Worm (Caenorhabditis elegans): Measurements from ENCODE around the gene myo-6.

The myo-6 gene

DNA sequence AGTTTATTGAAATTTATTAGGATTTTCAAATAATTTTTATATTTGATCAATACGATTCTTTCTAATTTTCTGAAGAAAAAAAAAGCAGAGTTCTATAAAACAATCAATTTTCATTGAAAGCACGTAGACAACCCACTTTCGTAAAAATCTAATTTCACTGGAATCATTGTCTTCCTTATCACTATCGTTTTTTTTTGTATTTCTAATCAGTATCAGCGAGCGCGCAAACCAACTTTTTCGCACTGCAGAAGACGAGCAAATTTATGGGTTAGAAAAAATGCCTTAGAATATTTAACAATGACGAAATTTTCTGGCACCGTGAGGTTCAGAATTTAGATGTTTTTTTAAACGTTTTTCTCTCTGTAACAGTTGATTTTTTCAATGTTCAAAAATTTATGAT lies 43.2 kb downstream of the myo-6 start:
- TF ChIP-seq sox-4 (tag; optimal IDR thresholded peaks at IDR 0.05) = no peak
- no peak for TF ChIP-seq pha-2 (tag; optimal IDR thresholded peaks at IDR 0.05)
- TF ChIP-seq elt-2 (tag; optimal IDR thresholded peaks at IDR 0.05) = no peak
- no peak for TF ChIP-seq fkh-6 (tag; optimal IDR thresholded peaks at IDR 0.05)
- no peak for TF ChIP-seq hlh-15 (tag; optimal IDR thresholded peaks at IDR 0.05)

DNA sequence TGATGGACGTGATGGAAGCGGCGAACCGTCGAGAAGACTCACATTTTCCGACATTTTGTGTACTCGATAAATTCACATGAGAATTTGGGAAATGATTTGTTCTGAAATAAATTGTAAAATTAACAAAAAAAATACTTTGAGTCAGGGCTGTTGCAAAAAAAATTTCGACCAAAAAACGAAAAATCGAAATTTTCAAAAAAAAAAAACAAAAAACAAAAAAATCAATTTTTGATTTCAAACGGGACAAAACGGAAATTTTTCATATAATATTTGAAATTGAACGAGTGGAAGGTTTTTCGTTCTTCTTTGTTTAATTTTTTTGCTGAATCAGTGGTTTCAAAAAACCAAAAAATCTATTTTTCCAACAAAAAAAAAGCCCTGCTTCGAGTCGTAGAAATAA lies 45.6 kb downstream of the myo-6 start, which contains the start of gene cua-1:
TSS of gene cua-1 (minus strand) at position 101 of the 400 bp plus-strand sequence.
- TF ChIP-seq hlh-30 (tag; optimal IDR thresholded peaks at IDR 0.05; ENCODE audit: insufficient read depth) (no peak), ceh-31 (tag; optimal IDR thresholded peaks at IDR 0.05) (no peak), T23F11.4 (GFP tag; optimal IDR thresholded peaks at IDR 0.05) (no peak), npax-4 (tag; optimal IDR thresholded peaks at IDR 0.05) (no peak), ceh-24 (tag; optimal IDR thresholded peaks at IDR 0.05) (no peak), C08G9.2 (tag; optimal IDR thresholded peaks at IDR 0.05) (no peak), sox-2 (GFP tag; IDR thresholded peaks at IDR 0.05) (no peak), ceh-34 (tag; optimal IDR thresholded peaks at IDR 0.05) (no peak), dve-1 (tag; optimal IDR thresholded peaks at IDR 0.05) (no peak), ceh-30 (tag; optimal IDR thresholded peaks at IDR 0.05) (no peak), K02D7.2 (tag; optimal IDR thresholded peaks at IDR 0.05) (no peak), nfya-1 (tag; optimal IDR thresholded peaks at IDR 0.05) (no peak)

DNA sequence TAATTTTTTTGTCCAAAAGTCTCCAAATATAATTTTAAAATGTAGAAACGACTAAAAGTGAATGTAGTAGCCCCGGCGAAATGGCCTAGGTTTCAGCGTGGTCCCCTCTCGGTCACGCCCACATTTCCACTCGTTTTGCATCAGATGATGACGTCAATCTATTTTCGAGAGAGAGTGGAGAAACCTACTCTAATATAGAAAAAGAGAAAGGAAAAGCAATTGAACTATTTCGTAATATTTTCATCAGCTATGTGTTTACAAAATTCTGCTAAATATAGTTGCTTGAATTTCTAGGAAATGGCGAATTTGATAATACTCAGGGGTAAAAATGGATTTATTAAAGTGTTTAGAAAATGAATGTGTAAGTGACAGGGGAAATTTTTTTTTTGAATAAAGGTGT lies 46.2 kb downstream of the myo-6 start:
- no peak for TF ChIP-seq ceh-19 (GFP tag; optimal IDR thresholded peaks at IDR 0.05)
- peak; percentile 15 for TF ChIP-seq unc-42 (tag; optimal IDR thresholded peaks at IDR 0.05)

DNA sequence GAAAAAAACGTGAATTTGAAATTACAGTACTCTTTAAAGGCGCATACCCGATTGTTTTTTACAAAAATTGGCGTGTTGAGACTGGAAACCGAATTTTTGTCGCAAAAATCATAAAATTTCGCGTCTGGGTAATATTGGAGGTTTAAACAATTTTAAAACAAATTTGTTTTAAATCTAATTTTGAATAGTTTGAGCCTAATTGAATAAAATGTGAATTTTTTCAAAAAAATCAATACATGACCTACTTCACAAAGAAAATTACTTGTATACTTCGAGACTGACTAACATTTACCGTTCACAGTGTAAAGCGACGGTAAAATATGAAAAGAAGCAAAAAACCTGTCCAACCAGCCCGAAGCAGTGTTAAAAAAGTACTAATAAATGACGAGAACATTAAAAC lies 47.7 kb downstream of the myo-6 start:
- no peak for TF ChIP-seq lin-11 (tag; optimal IDR thresholded peaks at IDR 0.05)
- no peak for TF ChIP-seq madf-2 (tag; optimal IDR thresholded peaks at IDR 0.05)
- no peak for TF ChIP-seq pag-3 (tag; optimal IDR thresholded peaks at IDR 0.05; ENCODE audit: borderline replicate concordance)
- TF ChIP-seq ceh-14 (tag; optimal IDR thresholded peaks at IDR 0.05) = no peak
- no peak for TF ChIP-seq ahr-1 (tag; optimal IDR thresholded peaks at IDR 0.05)
- no peak for TF ChIP-seq sdc-2 (tag; optimal IDR thresholded peaks at IDR 0.05)
- TF ChIP-seq che-1 (tag; optimal IDR thresholded peaks at IDR 0.05) = no peak
- TF ChIP-seq eyg-1 (tag; optimal IDR thresholded peaks at IDR 0.05) = no peak
- no peak for TF ChIP-seq hlh-6 (tag; optimal IDR thresholded peaks at IDR 0.05)
- no peak for TF ChIP-seq ceh-22 (tag; optimal IDR thresholded peaks at IDR 0.05)

DNA sequence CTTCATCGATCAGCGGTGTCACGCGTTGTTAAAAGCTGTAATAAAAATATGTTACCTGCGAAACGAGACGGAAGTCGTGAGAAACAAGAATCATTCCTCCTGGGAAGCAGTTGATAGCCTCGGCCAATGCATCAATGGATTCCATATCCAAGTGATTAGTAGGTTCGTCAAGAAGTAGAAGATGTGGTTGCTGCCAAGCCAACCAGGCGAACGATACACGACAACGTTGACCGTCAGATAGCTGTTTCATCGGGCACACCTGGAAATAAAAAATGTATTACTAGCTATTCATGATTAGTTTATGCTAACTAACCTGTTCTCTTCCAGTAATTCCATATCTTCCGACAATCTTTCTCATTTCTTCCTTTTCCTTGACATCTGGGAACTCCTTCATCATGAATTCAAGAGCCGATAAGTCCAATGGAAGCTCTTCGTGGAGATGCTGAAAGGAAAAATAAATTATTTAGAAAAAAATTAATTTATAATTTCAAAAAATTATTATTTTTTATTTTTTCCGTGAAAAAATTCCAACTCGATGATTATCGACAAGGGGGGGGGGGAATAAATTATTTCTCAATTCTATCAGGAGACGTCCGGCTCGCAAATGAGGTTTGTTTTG lies 49.5 kb downstream of the myo-6 start, which contains the start of gene tag-164:
TSS of gene tag-164 (plus strand) at position 569 of the 619 bp plus-strand sequence.
- no peak for TF ChIP-seq hlh-8 (tag; optimal IDR thresholded peaks at IDR 0.05)
- TF ChIP-seq mec-3 (tag; optimal IDR thresholded peaks at IDR 0.05; ENCODE audit: borderline replicate concordance) = no peak
- TF ChIP-seq sox-4 (tag; optimal IDR thresholded peaks at IDR 0.05) = no peak
- TF ChIP-seq Y22D7AL.16 (tag; optimal IDR thresholded peaks at IDR 0.05) = no peak
- no peak for TF ChIP-seq ztf-16 (tag; optimal IDR thresholded peaks at IDR 0.05)
- no peak for TF ChIP-seq zip-5 (tag; optimal IDR thresholded peaks at IDR 0.05)
- no peak for TF ChIP-seq syd-9 (tag; optimal IDR thresholded peaks at IDR 0.05)
